Fruit fly (Drosophila melanogaster) whole organism, embryonic: ENCODE measurements around the gene kek6.

Experiments
- Ada2b ChIP-seq: fragments of 200-800 bp; sonication (Bioruptor generic); IDR thresholded peaks from 2 replicates; pipeline ENCODE4 v1.3.6; 2022; ENCODE audit warnings: missing biosample characterization, missing genetic modification characterization
- BEAF-32 ChIP-seq: fragments of 200-800 bp; sonication (Bioruptor generic); optimal IDR thresholded peaks from 3 replicates; lab custom pipeline; 2017; ENCODE audit warnings: missing biosample characterization, missing genetic modification characterization, mild to moderate bottlenecking, moderate library complexity, missing genetic modification reagents
- Bteb2 ChIP-seq: fragments of 200-800 bp; sonication (Bioruptor generic); optimal IDR thresholded peaks from 2 replicates; lab custom pipeline; 2016; ENCODE audit warnings: missing biosample characterization, missing genetic modification characterization
- CG11085 ChIP-seq: fragments of 200-800 bp; sonication (Bioruptor generic); IDR thresholded peaks from 2 replicates; pipeline ENCODE4 v1.3.6; 2022; ENCODE audit warnings: missing biosample characterization, missing genetic modification characterization
- CG11093 ChIP-seq: fragments of 200-800 bp; sonication (Bioruptor generic); IDR thresholded peaks from 3 replicates; pipeline ENCODE4 v1.3.6; 2022; ENCODE audit warnings: missing biosample characterization, missing genetic modification characterization
- CG11398 ChIP-seq: fragments of 200-800 bp; sonication (Bioruptor generic); optimal IDR thresholded peaks from 2 replicates; lab custom pipeline; 2016; ENCODE audit warnings: missing biosample characterization, missing genetic modification characterization
- CG12744 ChIP-seq: fragments of 200-800 bp; sonication (Bioruptor generic); optimal IDR thresholded peaks from 2 replicates; lab custom pipeline; 2016; ENCODE audit warnings: missing biosample characterization, missing genetic modification characterization
- CG13894 ChIP-seq: fragments of 200-800 bp; sonication (Bioruptor generic); optimal IDR thresholded peaks from 3 replicates; lab custom pipeline; 2018; ENCODE audit warnings: missing biosample characterization, mild to moderate bottlenecking, missing genetic modification characterization, moderate library complexity
- CG1603 ChIP-seq: fragments of 200-800 bp; sonication (Bioruptor generic); optimal IDR thresholded peaks from 2 replicates; lab custom pipeline; 2019; ENCODE audit warnings: missing biosample characterization, mild to moderate bottlenecking, missing genetic modification characterization, moderate library complexity
- CG18011 ChIP-seq: fragments of 200-800 bp; sonication (Bioruptor generic); optimal IDR thresholded peaks from 2 replicates; lab custom pipeline; 2017; ENCODE audit warnings: missing biosample characterization, missing genetic modification characterization, mild to moderate bottlenecking, moderate library complexity, missing genotype
- CG30403 ChIP-seq: fragments of 200-800 bp; sonication (Bioruptor generic); optimal IDR thresholded peaks from 3 replicates; lab custom pipeline; 2016; ENCODE audit warnings: missing biosample characterization, missing genetic modification characterization
- CG30431 ChIP-seq: fragments of 200-800 bp; sonication (Bioruptor generic); optimal IDR thresholded peaks from 2 replicates; lab custom pipeline; 2017; ENCODE audit warnings: missing biosample characterization, missing genetic modification characterization
- CG3163 ChIP-seq: fragments of 200-800 bp; sonication (Bioruptor generic); optimal IDR thresholded peaks from 3 replicates; lab custom pipeline; 2016; ENCODE audit warnings: missing biosample characterization, missing genetic modification characterization
- CG32767 ChIP-seq: fragments of 200-800 bp; sonication (Bioruptor generic); IDR thresholded peaks from 2 replicates; pipeline ENCODE4 v1.3.6; 2022; ENCODE audit warnings: missing biosample characterization, missing genetic modification characterization
- CG3847 ChIP-seq: fragments of 200-800 bp; sonication (Bioruptor generic); IDR thresholded peaks from 2 replicates; pipeline ENCODE4 v1.3.6; 2022; ENCODE audit warnings: missing biosample characterization, missing genetic modification characterization
- CG4617 ChIP-seq: fragments of 200-800 bp; sonication (Bioruptor generic); optimal IDR thresholded peaks from 3 replicates; lab custom pipeline; 2016; ENCODE audit warnings: missing biosample characterization, missing genetic modification characterization, borderline replicate concordance
- CG6765 ChIP-seq: fragments of 200-800 bp; sonication (Bioruptor generic); optimal IDR thresholded peaks from 3 replicates; lab custom pipeline; 2017; ENCODE audit warnings: missing biosample characterization, mild to moderate bottlenecking, missing genetic modification characterization
- CG6854 ChIP-seq: fragments of 200-800 bp; sonication (Bioruptor generic); optimal IDR thresholded peaks from 3 replicates; lab custom pipeline; 2017; ENCODE audit warnings: missing biosample characterization, mild to moderate bottlenecking, missing genetic modification characterization
- CG7271 ChIP-seq: fragments of 200-800 bp; sonication (Bioruptor generic); optimal IDR thresholded peaks from 2 replicates; lab custom pipeline; 2018; ENCODE audit warnings: missing biosample characterization, mild to moderate bottlenecking, missing genetic modification characterization, moderate library complexity
- Eip74EF ChIP-seq, 2 experiments: fragments of 200-800 bp in 1 of 2; fragments of >200 bp in 1 of 2; sonication (Bioruptor generic) in 1 of 2; optimal IDR thresholded peaks; 2 replicates each; lab custom pipeline; 2017 to 2019; ENCODE audit warnings: missing biosample characterization in 2 of 2, missing genetic modification characterization in 2 of 2, mild to moderate bottlenecking in 1 of 2, moderate library complexity in 1 of 2
- Elba2 ChIP-seq: fragments of 200-800 bp; sonication (Bioruptor generic); optimal IDR thresholded peaks from 3 replicates; lab custom pipeline; 2016; ENCODE audit warnings: missing biosample characterization, missing genetic modification characterization
- H2.0 ChIP-seq: fragments of 200-800 bp; sonication (Bioruptor generic); IDR thresholded peaks from 2 replicates; pipeline ENCODE4 v1.3.6; 2022; ENCODE audit warnings: missing biosample characterization, missing genetic modification characterization
- HLH3B ChIP-seq: fragments of 200-800 bp; sonication (Bioruptor generic); IDR thresholded peaks from 2 replicates; pipeline ENCODE4 v1.3.6; 2022; ENCODE audit warnings: missing biosample characterization, missing genetic modification characterization
- Hmr ChIP-seq: fragments of 200-800 bp; sonication (Bioruptor generic); optimal IDR thresholded peaks from 3 replicates; lab custom pipeline; 2017; ENCODE audit warnings: mild to moderate bottlenecking, missing biosample characterization, missing genetic modification reagents, missing genetic modification characterization
- Hmx ChIP-seq: fragments of 200-800 bp; sonication (Bioruptor generic); optimal IDR thresholded peaks from 2 replicates; lab custom pipeline; 2016; ENCODE audit warnings: missing biosample characterization, missing genetic modification characterization
- Hr39 ChIP-seq: fragments of >200 bp; optimal IDR thresholded peaks from 2 replicates; lab custom pipeline; 2017
- Hsf ChIP-seq: fragments of 200-800 bp; sonication (Bioruptor generic); optimal IDR thresholded peaks from 3 replicates; lab custom pipeline; 2016; ENCODE audit warnings: missing biosample characterization, missing genetic modification characterization
- Kr ChIP-seq: fragments of 200-800 bp; sonication (Bioruptor generic); optimal IDR thresholded peaks from 2 replicates; lab custom pipeline; 2017; ENCODE audit warnings: missing biosample characterization, mild to moderate bottlenecking, missing genetic modification characterization
- Med ChIP-seq: fragments of 200-800 bp; sonication (Bioruptor generic); peaks from one replicate; lab custom pipeline; 2016; ENCODE audit warnings: missing biosample characterization, missing genetic modification characterization, mild to moderate bottlenecking, inconsistent platforms, moderate library complexity
- Nf-YC ChIP-seq: fragments of 200-800 bp; optimal IDR thresholded peaks from 3 replicates; lab custom pipeline; 2019; ENCODE audit warnings: missing biosample characterization, mild to moderate bottlenecking, missing genetic modification characterization, moderate library complexity
- Sry-δ ChIP-seq: fragments of 200-800 bp; sonication (Bioruptor generic); optimal IDR thresholded peaks from 2 replicates; lab custom pipeline; 2016; ENCODE audit warnings: missing biosample characterization, missing genetic modification characterization
- Stat92E ChIP-seq, 3 experiments: fragments of >200 bp in 2 of 3; fragments of 200-800 bp in 1 of 3; sonication (Bioruptor generic) in 1 of 3; optimal IDR thresholded peaks; 2 replicates each; lab custom pipeline; 2017 to 2019; ENCODE audit warnings: missing biosample characterization in 3 of 3, missing genetic modification characterization in 3 of 3, mild to moderate bottlenecking in 1 of 3, moderate library complexity in 1 of 3
- aop ChIP-seq: fragments of 200-800 bp; sonication (Bioruptor generic); IDR thresholded peaks from 2 replicates; pipeline ENCODE4 v1.3.6; 2022; ENCODE audit warnings: missing biosample characterization, missing genetic modification characterization
- chn ChIP-seq: fragments of 200-800 bp; sonication (Bioruptor generic); optimal IDR thresholded peaks from 2 replicates; lab custom pipeline; 2016; ENCODE audit warnings: missing biosample characterization, missing genetic modification characterization
- ci ChIP-seq: fragments of 200-800 bp; sonication (Bioruptor generic); IDR thresholded peaks from 3 replicates; pipeline ENCODE4 v1.3.6; 2022; ENCODE audit warnings: missing biosample characterization, missing genetic modification characterization
- disco-r ChIP-seq: fragments of 200-800 bp; sonication (Bioruptor generic); optimal IDR thresholded peaks from 2 replicates; lab custom pipeline; 2016; ENCODE audit warnings: missing biosample characterization, missing genetic modification characterization
- dpn ChIP-seq, 2 experiments: fragments of 200-800 bp; sonication (Bioruptor generic); optimal IDR thresholded peaks; 3 replicates each; lab custom pipeline; 2016; ENCODE audit warnings: missing biosample characterization in 2 of 2, missing genetic modification characterization in 2 of 2
- dysf ChIP-seq: fragments of 200-800 bp; sonication (Bioruptor generic); IDR thresholded peaks from 3 replicates; pipeline ENCODE4 v1.3.6; 2022; ENCODE audit warnings: missing biosample characterization, missing genetic modification characterization
- eve ChIP-seq, 2 experiments: fragments of >200 bp; optimal IDR thresholded peaks; 2 replicates each; lab custom pipeline; 2017; ENCODE audit warnings: missing biosample characterization in 2 of 2, missing genetic modification characterization in 2 of 2
- grn ChIP-seq: fragments of 200-800 bp; sonication (Bioruptor generic); optimal IDR thresholded peaks from 3 replicates; lab custom pipeline; 2017; ENCODE audit warnings: missing biosample characterization, missing genetic modification characterization
- gro ChIP-seq: fragments of 200-800 bp; sonication (Bioruptor generic); optimal IDR thresholded peaks from 2 replicates; lab custom pipeline; 2016; ENCODE audit warnings: missing biosample characterization, missing genetic modification characterization
- gsb ChIP-seq: fragments of 200-800 bp; sonication (Bioruptor generic); IDR thresholded peaks from 2 replicates; pipeline ENCODE4 v1.3.6; 2022; ENCODE audit warnings: missing biosample characterization, missing genetic modification characterization
- hkb ChIP-seq, 2 experiments: fragments of 200-800 bp in 1 of 2; fragments of >200 bp in 1 of 2; sonication (Bioruptor generic) in 1 of 2; IDR thresholded peaks in 1 of 2; optimal IDR thresholded peaks in 1 of 2; 2 replicates each; pipeline versions ENCODE4 v1.3.6 to Lab custom; 2017 to 2022; ENCODE audit warnings: missing biosample characterization in 1 of 2, missing genetic modification characterization in 1 of 2
- hth ChIP-seq: fragments of >200 bp; optimal IDR thresholded peaks from 2 replicates; lab custom pipeline; 2017; ENCODE audit warnings: inconsistent platforms
- kah ChIP-seq: fragments of 200-800 bp; sonication (Bioruptor generic); optimal IDR thresholded peaks from 2 replicates; lab custom pipeline; 2018; ENCODE audit warnings: missing biosample characterization, mild to moderate bottlenecking, missing genetic modification characterization
- lov ChIP-seq, 2 experiments: fragments of 200-800 bp in 1 of 2; fragments of >200 bp in 1 of 2; sonication (Bioruptor generic) in 1 of 2; IDR thresholded peaks in 1 of 2; optimal IDR thresholded peaks in 1 of 2; 2 replicates in 1 of 2; 3 replicates in 1 of 2; pipeline versions ENCODE4 v1.3.6 to Lab custom; 2017 to 2022; ENCODE audit warnings: missing biosample characterization in 1 of 2, missing genetic modification characterization in 1 of 2
- mld ChIP-seq: fragments of 200-800 bp; sonication (Bioruptor generic); IDR thresholded peaks from 3 replicates; pipeline ENCODE4 v1.3.6; 2022; ENCODE audit warnings: missing biosample characterization, missing genetic modification characterization; ENCODE audit not compliant: partially characterized antibody
- psq ChIP-seq: fragments of 200-800 bp; sonication (Bioruptor generic); optimal IDR thresholded peaks from 2 replicates; lab custom pipeline; 2017; ENCODE audit warnings: missing biosample characterization, missing genetic modification characterization
- row ChIP-seq: fragments of 200-800 bp; sonication (Bioruptor generic); IDR thresholded peaks from 3 replicates; pipeline ENCODE4 v1.3.6; 2022; ENCODE audit warnings: missing biosample characterization, missing genetic modification characterization
- salm ChIP-seq: fragments of 200-800 bp; sonication (Bioruptor generic); optimal IDR thresholded peaks from 2 replicates; lab custom pipeline; 2018; ENCODE audit warnings: missing biosample characterization, mild to moderate bottlenecking, missing genetic modification characterization
- scrt ChIP-seq: fragments of 200-800 bp; sonication (Bioruptor generic); optimal IDR thresholded peaks from 2 replicates; lab custom pipeline; 2018; ENCODE audit warnings: missing biosample characterization, mild to moderate bottlenecking, missing genetic modification characterization, moderate library complexity

kek6 gene

DNA sequence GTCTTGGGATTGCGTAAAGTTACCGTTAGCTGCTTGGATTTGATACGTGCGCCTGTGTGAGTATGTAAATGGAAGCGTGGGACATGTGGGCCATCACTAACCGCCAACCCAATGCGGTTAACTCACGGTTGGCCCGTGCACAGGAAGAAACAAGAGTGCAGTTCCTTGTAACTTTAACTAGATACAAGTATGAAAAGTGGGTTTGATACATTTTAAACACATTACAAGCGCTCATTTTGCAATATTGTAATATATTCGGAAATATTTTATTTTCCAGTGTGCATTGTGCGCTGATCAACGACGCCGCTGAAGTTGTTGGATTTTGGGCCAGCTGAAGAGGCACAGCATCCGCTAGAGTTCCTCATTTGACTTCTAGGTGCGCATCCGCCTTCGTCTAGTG lies 65.8 kb downstream of the kek6 start (continued):
- no peak for TF ChIP-seq lov (optimal IDR thresholded peaks at IDR 0.05; lab: Kevin White, UChicago)
- 0 out of 3 replicates have a peak, but pooled peaks have one; percentile 10 for TF ChIP-seq lov (GFP tag; IDR thresholded peaks at IDR 0.05; lab: Robert Waterston, UW)
- TF ChIP-seq Eip74EF (GFP tag; optimal IDR thresholded peaks at IDR 0.05; lab: Kevin White, UChicago), result no peak
- no peak for TF ChIP-seq kah
- TF ChIP-seq CG11093 (GFP tag; lab: Robert Waterston, UW), result no peak
- no peak for TF ChIP-seq CG4617 (GFP tag; lab: Kevin White, UChicago)
- TF ChIP-seq Hmx, result no peak
- TF ChIP-seq CG30403 (GFP tag; lab: Kevin White, UChicago), result peak; percentile 55
- TF ChIP-seq BEAF-32 (GFP tag; lab: Kevin White, UChicago), result no peak
- no peak for TF ChIP-seq Stat92E (GFP tag; optimal IDR thresholded peaks at IDR 0.05; lab: Kevin White, UChicago)
- TF ChIP-seq CG7271, result no peak
- no peak for TF ChIP-seq CG3163 (GFP tag; lab: Kevin White, UChicago)
- TF ChIP-seq Hsf, result peak; percentile 36
- TF ChIP-seq CG3847 (GFP tag; lab: Robert Waterston, UW), result no peak
- peak; percentile 50; the same call in 1 of the 2 replicates for TF ChIP-seq HLH3B (GFP tag; lab: Robert Waterston, UW)
- TF ChIP-seq grn (GFP tag; lab: Kevin White, UChicago), result no peak
- TF ChIP-seq ci, result peak; percentile 79; the same call in 2 of the 3 replicates
- TF ChIP-seq CG11085, result no peak
- no peak; the same call in 1 of the 2 replicates for TF ChIP-seq CG32767
- no peak for TF ChIP-seq CG18011 (GFP tag; lab: Kevin White, UChicago)
- no peak for TF ChIP-seq CG12744 (GFP tag; lab: Kevin White, UChicago)
- TF ChIP-seq CG11398 (GFP tag; lab: Kevin White, UChicago), result no peak
- no peak for TF ChIP-seq Bteb2 (GFP tag; lab: Kevin White, UChicago)
- no peak for TF ChIP-seq eve (GFP tag; optimal IDR thresholded peaks at IDR 0.05; lab: Kevin White, UChicago)
- peak; percentile 21; the same call in 1 of the 2 replicates for TF ChIP-seq H2.0 (GFP tag; lab: Robert Waterston, UW)
- TF ChIP-seq hth (lab: Kevin White, UChicago), result no peak
- no peak for TF ChIP-seq Hmr (GFP tag; lab: Kevin White, UChicago)
- peak; percentile 65 for TF ChIP-seq CG1603 (tag; lab: Kevin White, UChicago)
- no peak for TF ChIP-seq Elba2 (GFP tag; lab: Kevin White, UChicago)
- no peak for TF ChIP-seq mld (GFP tag; lab: Robert Waterston, UW)
- TF ChIP-seq psq (GFP tag; lab: Kevin White, UChicago), result no peak
- no peak for TF ChIP-seq aop (GFP tag; lab: Robert Waterston, UW)
- TF ChIP-seq chn (GFP tag; lab: Kevin White, UChicago), result peak; percentile 49
- peak; percentile 1 for TF ChIP-seq disco-r (GFP tag; lab: Kevin White, UChicago)
- peak; percentile 32; the same call in 1 of the 3 replicates for TF ChIP-seq dysf (GFP tag; lab: Robert Waterston, UW)
- peak; percentile 36; the same call in 2 of the 3 replicates for TF ChIP-seq row
- no peak for TF ChIP-seq gro (GFP tag; lab: Kevin White, UChicago)
- no peak for TF ChIP-seq Nf-YC
- no peak for TF ChIP-seq salm (tag; lab: Kevin White, UChicago)
- TF ChIP-seq Hr39, result no peak
- no peak for TF ChIP-seq Kr (GFP tag; lab: Kevin White, UChicago)
- no peak for TF ChIP-seq CG6765 (GFP tag; lab: Kevin White, UChicago)
- TF ChIP-seq scrt (GFP tag; lab: Kevin White, UChicago), result no peak
- TF ChIP-seq hkb (optimal IDR thresholded peaks at IDR 0.05; lab: Kevin White, UChicago), result no peak
- no peak for TF ChIP-seq hkb (GFP tag; IDR thresholded peaks at IDR 0.05; lab: Robert Waterston, UW)
- TF ChIP-seq CG13894 (tag; lab: Kevin White, UChicago), result no peak
- peak; percentile 19 to 40 for TF ChIP-seq dpn (GFP tag; optimal IDR thresholded peaks at IDR 0.05; lab: Kevin White, UChicago)
- TF ChIP-seq Ada2b, result no peak
- no peak for TF ChIP-seq CG6854 (GFP tag; lab: Kevin White, UChicago)
- TF ChIP-seq Sry-δ, result no peak
- peak; percentile 90 for TF ChIP-seq Med (GFP tag; lab: Kevin White, UChicago)
- TF ChIP-seq CG30431 (GFP tag; lab: Kevin White, UChicago), result peak; percentile 21
- no peak for TF ChIP-seq gsb (GFP tag; lab: Robert Waterston, UW)
